Fruit fly (Drosophila melanogaster) whole organism, embryonic: ENCODE data around the gene Pxd.

Experiments used
- Adf1 ChIP-seq: fragments of 200-800 bp; sonication (Bioruptor generic); IDR thresholded peaks from 2 replicates; pipeline ENCODE4 v1.3.6; 2022; ENCODE audit warnings: missing biosample characterization, missing genetic modification characterization
- Bgb ChIP-seq: fragments of 200-800 bp; sonication (Bioruptor generic); IDR thresholded peaks from 2 replicates; pipeline ENCODE4 v1.3.6; 2022; ENCODE audit warnings: missing biosample characterization, missing genetic modification characterization; ENCODE audit not compliant: partially characterized antibody
- Blimp-1 ChIP-seq: fragments of 200-800 bp; sonication (Bioruptor generic); optimal IDR thresholded peaks from 3 replicates; lab custom pipeline; 2018; ENCODE audit warnings: missing biosample characterization, missing genetic modification characterization, mild to moderate bottlenecking, moderate library complexity, missing genetic modification reagents
- CG10267 ChIP-seq: fragments of 200-800 bp; sonication (Bioruptor generic); optimal IDR thresholded peaks from 2 replicates; lab custom pipeline; 2018; ENCODE audit warnings: missing biosample characterization, mild to moderate bottlenecking, missing genetic modification characterization, moderate library complexity
- CG12942 ChIP-seq: fragments of 200-800 bp; sonication (Bioruptor generic); optimal IDR thresholded peaks from 3 replicates; lab custom pipeline; 2016; ENCODE audit warnings: missing biosample characterization, missing genetic modification characterization
- CG13775 ChIP-seq: fragments of 200-800 bp; sonication (Bioruptor generic); optimal IDR thresholded peaks from 3 replicates; lab custom pipeline; 2017; ENCODE audit warnings: missing biosample characterization, mild to moderate bottlenecking, missing genetic modification characterization
- CG15479 ChIP-seq: fragments of 200-800 bp; sonication (Bioruptor generic); optimal IDR thresholded peaks from 3 replicates; lab custom pipeline; 2019; ENCODE audit warnings: missing biosample characterization, mild to moderate bottlenecking, missing genetic modification characterization, moderate library complexity
- CG16813 ChIP-seq: fragments of 200-800 bp; sonication (Bioruptor generic); IDR thresholded peaks from 3 replicates; pipeline ENCODE4 v1.3.6; 2022; ENCODE audit warnings: missing biosample characterization, missing genetic modification characterization; ENCODE audit not compliant: partially characterized antibody
- CG2129 ChIP-seq: fragments of 200-800 bp; sonication (Bioruptor generic); IDR thresholded peaks from 2 replicates; pipeline ENCODE4 v1.3.6; 2022; ENCODE audit warnings: missing biosample characterization, missing genetic modification characterization; ENCODE audit not compliant: partially characterized antibody
- CG30431 ChIP-seq: fragments of 200-800 bp; sonication (Bioruptor generic); optimal IDR thresholded peaks from 2 replicates; lab custom pipeline; 2017; ENCODE audit warnings: missing biosample characterization, missing genetic modification characterization
- CG3163 ChIP-seq: fragments of 200-800 bp; sonication (Bioruptor generic); optimal IDR thresholded peaks from 3 replicates; lab custom pipeline; 2016; ENCODE audit warnings: missing biosample characterization, missing genetic modification characterization
- CG3281 ChIP-seq: fragments of 200-800 bp; sonication (Bioruptor generic); optimal IDR thresholded peaks from 3 replicates; lab custom pipeline; 2017; ENCODE audit warnings: missing biosample characterization, mild to moderate bottlenecking, missing genetic modification characterization
- CG3838 ChIP-seq: fragments of 200-800 bp; sonication (Bioruptor generic); optimal IDR thresholded peaks from 3 replicates; lab custom pipeline; 2016; ENCODE audit warnings: missing biosample characterization, missing genetic modification characterization
- CG4424 ChIP-seq: fragments of 200-800 bp; sonication (Bioruptor generic); optimal IDR thresholded peaks from 3 replicates; lab custom pipeline; 2016; ENCODE audit warnings: missing biosample characterization, missing genetic modification characterization
- CG5953 ChIP-seq: fragments of 200-800 bp; sonication (Bioruptor generic); IDR thresholded peaks from 2 replicates; pipeline ENCODE4 v1.3.6; 2022; ENCODE audit warnings: missing biosample characterization, missing genetic modification characterization
- CG6791 ChIP-seq: fragments of 200-800 bp; sonication (Bioruptor generic); IDR thresholded peaks from 3 replicates; pipeline ENCODE4 v1.3.6; 2022; ENCODE audit warnings: missing biosample characterization, missing genetic modification characterization; ENCODE audit not compliant: partially characterized antibody
- CG7786 ChIP-seq: fragments of 200-800 bp; sonication (Bioruptor generic); optimal IDR thresholded peaks from 2 replicates; lab custom pipeline; 2016; ENCODE audit warnings: missing biosample characterization, missing genetic modification characterization
- CG7839 ChIP-seq: fragments of 200-800 bp; sonication (Bioruptor generic); optimal IDR thresholded peaks from 3 replicates; lab custom pipeline; 2018; ENCODE audit warnings: missing biosample characterization, mild to moderate bottlenecking, missing genetic modification characterization, moderate library complexity
- CG8359 ChIP-seq: fragments of 200-800 bp; sonication (Bioruptor generic); optimal IDR thresholded peaks from 2 replicates; lab custom pipeline; 2017; ENCODE audit warnings: missing biosample characterization, mild to moderate bottlenecking, missing genetic modification characterization, borderline replicate concordance
- CG9797 ChIP-seq: fragments of 200-800 bp; sonication (Bioruptor generic); optimal IDR thresholded peaks from 3 replicates; lab custom pipeline; 2018; ENCODE audit warnings: missing biosample characterization, mild to moderate bottlenecking, missing genetic modification characterization
- Hand ChIP-seq: fragments of 200-800 bp; sonication (Bioruptor generic); optimal IDR thresholded peaks from 2 replicates; lab custom pipeline; 2017; ENCODE audit warnings: mild to moderate bottlenecking, missing biosample characterization, missing genetic modification reagents, missing genetic modification characterization
- Max ChIP-seq: fragments of 200-800 bp; sonication (Bioruptor generic); optimal IDR thresholded peaks from 2 replicates; lab custom pipeline; 2016; ENCODE audit warnings: missing biosample characterization, mild to moderate bottlenecking, missing genetic modification characterization
- Myb ChIP-seq: fragments of 200-800 bp; sonication (Bioruptor generic); optimal IDR thresholded peaks from 2 replicates; lab custom pipeline; 2016; ENCODE audit warnings: missing biosample characterization, missing genetic modification characterization
- Nf-YC ChIP-seq: fragments of 200-800 bp; optimal IDR thresholded peaks from 3 replicates; lab custom pipeline; 2019; ENCODE audit warnings: missing biosample characterization, mild to moderate bottlenecking, missing genetic modification characterization, moderate library complexity
- YL-1 ChIP-seq: fragments of 200-800 bp; sonication (Bioruptor generic); optimal IDR thresholded peaks from 3 replicates; lab custom pipeline; 2017; ENCODE audit warnings: missing biosample characterization, mild to moderate bottlenecking, missing genetic modification characterization
- ara ChIP-seq: fragments of 200-800 bp; sonication (Bioruptor generic); IDR thresholded peaks from 2 replicates; pipeline ENCODE4 v1.3.6; 2022; ENCODE audit warnings: missing biosample characterization, missing genetic modification characterization
- bigmax ChIP-seq: fragments of 200-800 bp; sonication (Bioruptor generic); optimal IDR thresholded peaks from 2 replicates; lab custom pipeline; 2018; ENCODE audit warnings: missing biosample characterization, mild to moderate bottlenecking, missing genetic modification characterization
- bowl ChIP-seq: fragments of 200-800 bp; sonication (Bioruptor generic); IDR thresholded peaks from 2 replicates; pipeline ENCODE4 v1.3.6; 2022; ENCODE audit warnings: missing biosample characterization, missing genetic modification characterization
- btn ChIP-seq: fragments of 200-800 bp; sonication (Bioruptor generic); optimal IDR thresholded peaks from 2 replicates; lab custom pipeline; 2016; ENCODE audit warnings: missing biosample characterization, missing genetic modification characterization
- chif ChIP-seq, 2 experiments: fragments of 200-800 bp; sonication (Bioruptor generic); optimal IDR thresholded peaks; 3 replicates each; lab custom pipeline; 2016; ENCODE audit warnings: missing biosample characterization in 2 of 2, missing genetic modification characterization in 2 of 2
- chm ChIP-seq: fragments of 200-800 bp; sonication (Bioruptor generic); IDR thresholded peaks from 2 replicates; pipeline ENCODE4 v1.3.6; 2022; ENCODE audit warnings: missing biosample characterization, missing genetic modification characterization
- chn ChIP-seq: fragments of 200-800 bp; sonication (Bioruptor generic); optimal IDR thresholded peaks from 2 replicates; lab custom pipeline; 2016; ENCODE audit warnings: missing biosample characterization, missing genetic modification characterization
- ci ChIP-seq: fragments of 200-800 bp; sonication (Bioruptor generic); IDR thresholded peaks from 3 replicates; pipeline ENCODE4 v1.3.6; 2022; ENCODE audit warnings: missing biosample characterization, missing genetic modification characterization
- corto ChIP-seq: fragments of 200-800 bp; sonication (Bioruptor generic); optimal IDR thresholded peaks from 2 replicates; lab custom pipeline; 2016; ENCODE audit warnings: missing biosample characterization, mild to moderate bottlenecking, missing genetic modification characterization, moderate library complexity
- croc ChIP-seq: fragments of 200-800 bp; sonication (Bioruptor generic); conservative IDR thresholded peaks from 3 replicates; pipeline ENCODE4 v1.3.6; 2022; ENCODE audit warnings: missing biosample characterization, missing genetic modification characterization
- crp ChIP-seq, 2 experiments: fragments of 200-800 bp; sonication (Bioruptor generic); optimal IDR thresholded peaks; 2 replicates in 1 of 2; 3 replicates in 1 of 2; lab custom pipeline; 2017; ENCODE audit warnings: missing biosample characterization in 2 of 2, missing genetic modification characterization in 2 of 2, mild to moderate bottlenecking in 1 of 2, moderate library complexity in 1 of 2
- dati ChIP-seq: fragments of 200-800 bp; sonication (Bioruptor generic); IDR thresholded peaks from 2 replicates; pipeline ENCODE4 v1.3.6; 2022; ENCODE audit warnings: missing biosample characterization, missing genetic modification characterization
- esg ChIP-seq: fragments of 200-800 bp; sonication (Bioruptor generic); conservative IDR thresholded peaks from 2 replicates; pipeline ENCODE4 v1.3.6; 2022; ENCODE audit warnings: missing biosample characterization, missing genetic modification characterization
- eyg ChIP-seq: fragments of 200-800 bp; sonication (Bioruptor generic); optimal IDR thresholded peaks from 3 replicates; lab custom pipeline; 2016; ENCODE audit warnings: missing biosample characterization, missing genetic modification characterization
- fru ChIP-seq: fragments of >200 bp; optimal IDR thresholded peaks from 2 replicates; lab custom pipeline; 2017
- gfzf ChIP-seq: fragments of 200-800 bp; sonication (Bioruptor generic); optimal IDR thresholded peaks from 2 replicates; lab custom pipeline; 2016; ENCODE audit warnings: missing biosample characterization, mild to moderate bottlenecking, missing genetic modification characterization, moderate library complexity
- gsb ChIP-seq: fragments of 200-800 bp; sonication (Bioruptor generic); IDR thresholded peaks from 2 replicates; pipeline ENCODE4 v1.3.6; 2022; ENCODE audit warnings: missing biosample characterization, missing genetic modification characterization
- jigr1 ChIP-seq: fragments of 200-800 bp; sonication (Bioruptor generic); IDR thresholded peaks from 3 replicates; pipeline ENCODE4 v1.3.6; 2022; ENCODE audit warnings: missing biosample characterization, missing genetic modification characterization
- lab ChIP-seq: fragments of 200-800 bp; sonication (Bioruptor generic); optimal IDR thresholded peaks from 3 replicates; lab custom pipeline; 2017; ENCODE audit warnings: missing biosample characterization, missing genetic modification characterization, mild to moderate bottlenecking, moderate library complexity, missing genetic modification reagents
- lbe ChIP-seq: fragments of 200-800 bp; sonication (Bioruptor generic); optimal IDR thresholded peaks from 2 replicates; lab custom pipeline; 2016; ENCODE audit warnings: missing biosample characterization, mild to moderate bottlenecking, missing genetic modification characterization
- scrt ChIP-seq: fragments of 200-800 bp; sonication (Bioruptor generic); optimal IDR thresholded peaks from 2 replicates; lab custom pipeline; 2018; ENCODE audit warnings: missing biosample characterization, mild to moderate bottlenecking, missing genetic modification characterization, moderate library complexity
- sd ChIP-seq: fragments of 200-800 bp; sonication (Bioruptor generic); optimal IDR thresholded peaks from 3 replicates; lab custom pipeline; 2018; ENCODE audit warnings: missing biosample characterization, mild to moderate bottlenecking, missing genetic modification characterization, moderate library complexity
- sug ChIP-seq: fragments of 200-800 bp; optimal IDR thresholded peaks from 2 replicates; lab custom pipeline; 2019; ENCODE audit warnings: missing biosample characterization, mild to moderate bottlenecking, missing genetic modification characterization, moderate library complexity
- tx ChIP-seq: fragments of 200-800 bp; sonication (Bioruptor generic); optimal IDR thresholded peaks from 2 replicates; lab custom pipeline; 2016; ENCODE audit warnings: missing biosample characterization, missing genetic modification characterization
- wek ChIP-seq: fragments of 200-800 bp; sonication (Bioruptor generic); optimal IDR thresholded peaks from 3 replicates; lab custom pipeline; 2018; ENCODE audit warnings: missing biosample characterization, mild to moderate bottlenecking, missing genetic modification characterization, moderate library complexity
- yki ChIP-seq: fragments of >200 bp; optimal IDR thresholded peaks from 3 replicates; lab custom pipeline; 2018

Pxd gene

dm6 chr3R:17060244-17060664 is 45.9 kb downstream of the Pxd start (continued):
- TF ChIP-seq CG12942 (GFP tag; lab: Kevin White, UChicago): peak; percentile 30
- TF ChIP-seq chn (GFP tag; lab: Kevin White, UChicago): no peak
- no peak for TF ChIP-seq btn (GFP tag; lab: Kevin White, UChicago)
- no peak for TF ChIP-seq yki (lab: Kevin White, UChicago)
- no peak for TF ChIP-seq gfzf (GFP tag; lab: Kevin White, UChicago)
- no peak for TF ChIP-seq chm (GFP tag; lab: Robert Waterston, UW)
- no peak for TF ChIP-seq CG6791
- no peak for TF ChIP-seq lbe (GFP tag; lab: Kevin White, UChicago)
- TF ChIP-seq CG30431 (GFP tag; lab: Kevin White, UChicago): no peak
- TF ChIP-seq CG3838 (GFP tag; lab: Kevin White, UChicago): no peak
- no peak for TF ChIP-seq CG15479 (GFP tag; lab: Kevin White, UChicago)
- TF ChIP-seq YL-1 (GFP tag; lab: Kevin White, UChicago): no peak
- TF ChIP-seq CG13775: peak; percentile 41
- no peak for TF ChIP-seq corto (GFP tag; lab: Kevin White, UChicago)
- TF ChIP-seq gsb (GFP tag; lab: Robert Waterston, UW): no peak
- no peak for TF ChIP-seq eyg (GFP tag; lab: Kevin White, UChicago)
- no peak for TF ChIP-seq CG5953 (GFP tag; lab: Robert Waterston, UW)
- TF ChIP-seq CG2129: no peak
- TF ChIP-seq CG8359 (GFP tag; lab: Kevin White, UChicago): no peak
- no peak for TF ChIP-seq crp (GFP tag; optimal IDR thresholded peaks at IDR 0.05; lab: Kevin White, UChicago)
- no peak for TF ChIP-seq CG16813
- no peak for TF ChIP-seq CG9797 (GFP tag; lab: Kevin White, UChicago)
- TF ChIP-seq dati (GFP tag; lab: Robert Waterston, UW): no peak
- no peak for TF ChIP-seq Hand (GFP tag; lab: Kevin White, UChicago)
- TF ChIP-seq CG10267 (tag; lab: Kevin White, UChicago): peak; percentile 38
- TF ChIP-seq ci (GFP tag; lab: Robert Waterston, UW): 0 out of 3 replicates have a peak, but pooled peaks have one; percentile 7
- TF ChIP-seq CG4424 (GFP tag; lab: Kevin White, UChicago): peak; percentile 67
- no peak for TF ChIP-seq tx (GFP tag; lab: Kevin White, UChicago)
- TF ChIP-seq Max (GFP tag; lab: Kevin White, UChicago): peak; percentile 56
- peak; percentile 3 for TF ChIP-seq scrt (GFP tag; lab: Kevin White, UChicago)
- no peak for TF ChIP-seq sd (tag; lab: Kevin White, UChicago)
- TF ChIP-seq bigmax (GFP tag; lab: Kevin White, UChicago): no peak
- TF ChIP-seq lab (GFP tag; lab: Kevin White, UChicago): peak; percentile 35
- no peak for TF ChIP-seq wek (GFP tag; lab: Kevin White, UChicago)
- TF ChIP-seq CG7786: peak; percentile 19
- no peak for TF ChIP-seq fru (lab: Kevin White, UChicago)
- no peak for TF ChIP-seq croc (GFP tag; lab: Robert Waterston, UW)
- TF ChIP-seq Adf1 (GFP tag; lab: Robert Waterston, UW): no peak
- peak; percentile 62 for TF ChIP-seq CG7839 (tag; lab: Kevin White, UChicago)
- no peak for TF ChIP-seq ara (GFP tag; lab: Robert Waterston, UW)
- TF ChIP-seq esg (GFP tag; lab: Robert Waterston, UW): 0 out of 2 replicates have a peak, but pooled peaks have one; percentile 23
- peak; percentile 5 for TF ChIP-seq Myb (GFP tag; lab: Kevin White, UChicago)
- TF ChIP-seq Bgb (GFP tag; lab: Robert Waterston, UW): no peak
- no peak for TF ChIP-seq jigr1 (GFP tag; lab: Robert Waterston, UW)
- peak in 1 of 2 experiments; percentile 3 for TF ChIP-seq chif (GFP tag; optimal IDR thresholded peaks at IDR 0.05; lab: Kevin White, UChicago)
- peak; percentile 55 for TF ChIP-seq CG3281 (GFP tag; lab: Kevin White, UChicago)
- no peak for TF ChIP-seq CG3163 (GFP tag; lab: Kevin White, UChicago)
- no peak for TF ChIP-seq sug (tag; lab: Kevin White, UChicago)
- peak; percentile 50 for TF ChIP-seq Blimp-1 (GFP tag; lab: Kevin White, UChicago)
- no peak for TF ChIP-seq Nf-YC (tag; lab: Kevin White, UChicago)
- TF ChIP-seq bowl: 0 out of 2 replicates have a peak, but pooled peaks have one; percentile 27
